Fruit fly (Drosophila melanogaster): ENCODE results near the gene IFT46.

IFT46 gene

DNA sequence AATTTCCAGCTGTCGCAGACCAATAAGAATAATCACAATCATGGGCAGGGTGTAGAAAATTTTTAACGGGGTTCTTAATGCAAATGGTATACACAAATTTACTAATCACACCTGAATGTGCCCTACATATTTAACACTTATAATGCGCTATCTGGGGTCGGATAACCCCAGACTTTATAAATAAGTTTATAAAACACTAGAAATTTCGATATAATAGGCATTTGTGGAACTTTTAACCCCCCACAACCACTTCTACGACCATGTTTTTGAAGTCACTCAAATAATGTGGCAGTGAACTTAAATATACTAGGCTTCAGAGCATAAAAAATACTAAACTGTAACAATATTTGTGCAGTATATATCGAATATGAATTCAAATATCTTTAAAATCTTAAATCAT lies 10.9 kb downstream of the IFT46 start, which contains the start of gene CG10413 (continued):
- peak; percentile 98 for TF ChIP-seq Dbx (GFP tag; IDR thresholded peaks at IDR 0.05)
- peak; percentile 89 for TF ChIP-seq Ravus (GFP tag; IDR thresholded peaks at IDR 0.05)
- TF ChIP-seq CG4730 (GFP tag; IDR thresholded peaks at IDR 0.05), result peak; percentile 95
- TF ChIP-seq vnd (GFP tag; IDR thresholded peaks at IDR 0.05; ENCODE audit: partially characterized antibody), result no peak
- TF ChIP-seq pita (GFP tag; optimal IDR thresholded peaks at IDR 0.05), result no peak
- TF ChIP-seq pzg (GFP tag; optimal IDR thresholded peaks at IDR 0.05), result peak; percentile 59
- peak; percentile 97 for TF ChIP-seq CG4404 (GFP tag; IDR thresholded peaks at IDR 0.05)
- TF ChIP-seq Bgb (GFP tag; IDR thresholded peaks at IDR 0.05; ENCODE audit: partially characterized antibody), result no peak
- TF ChIP-seq Mad (GFP tag; optimal IDR thresholded peaks at IDR 0.05), result peak; percentile 97
- TF ChIP-seq Elba2 (GFP tag; optimal IDR thresholded peaks at IDR 0.05), result peak; percentile 99
- TF ChIP-seq CG15514 (GFP tag; optimal IDR thresholded peaks at IDR 0.05), result peak; percentile 94
- TF ChIP-seq CG30431 (GFP tag; optimal IDR thresholded peaks at IDR 0.05), result peak; percentile 96
- TF ChIP-seq Aef1 (GFP tag; IDR thresholded peaks at IDR 0.05), result peak; percentile 95
- TF ChIP-seq CG10462 (GFP tag; optimal IDR thresholded peaks at IDR 0.05), result peak; percentile 96
- peak; percentile 97 for TF ChIP-seq tap (tag; optimal IDR thresholded peaks at IDR 0.05)
- TF ChIP-seq CG6765 (GFP tag; optimal IDR thresholded peaks at IDR 0.05), result peak; percentile 97
- peak; percentile 99 for TF ChIP-seq Rfx (GFP tag; IDR thresholded peaks at IDR 0.05)
- peak; percentile 98 for TF ChIP-seq CG1602 (GFP tag; optimal IDR thresholded peaks at IDR 0.05)
- TF ChIP-seq Dp (GFP tag; optimal IDR thresholded peaks at IDR 0.05), result peak; percentile 42
- peak; percentile 85 for TF ChIP-seq Adf1 (GFP tag; IDR thresholded peaks at IDR 0.05)
- peak; percentile 90 for TF ChIP-seq CG5180 (GFP tag; optimal IDR thresholded peaks at IDR 0.05)
- peak; percentile 98 for TF ChIP-seq HHEX (GFP tag; optimal IDR thresholded peaks at IDR 0.05)
- TF ChIP-seq tna (GFP tag; IDR thresholded peaks at IDR 0.05; ENCODE audit: partially characterized antibody), result no peak
- peak; percentile 93 for TF ChIP-seq CG3838 (GFP tag; optimal IDR thresholded peaks at IDR 0.05)
- peak; percentile 98 for TF ChIP-seq Camta (GFP tag; optimal IDR thresholded peaks at IDR 0.05)
- peak; percentile 97 for TF ChIP-seq CG14441 (GFP tag; IDR thresholded peaks at IDR 0.05)
- TF ChIP-seq chn (GFP tag; optimal IDR thresholded peaks at IDR 0.05), result peak; percentile 99
- peak; percentile 96 for TF ChIP-seq Abd-B (GFP tag; optimal IDR thresholded peaks at IDR 0.05)
- peak; percentile 93 for TF ChIP-seq onecut (GFP tag; IDR thresholded peaks at IDR 0.05)
- TF ChIP-seq CG17359 (tag; optimal IDR thresholded peaks at IDR 0.05), result peak; percentile 98
- peak; percentile 88 for TF ChIP-seq exex (tag; optimal IDR thresholded peaks at IDR 0.05)
- peak; percentile 43 to 79 for TF ChIP-seq crp (GFP tag; optimal IDR thresholded peaks at IDR 0.05)
- TF ChIP-seq CG2199 (GFP tag; IDR thresholded peaks at IDR 0.05), result peak; percentile 87; the same call in 2 of the 3 replicates
- TF ChIP-seq Stat92E (GFP tag; optimal IDR thresholded peaks at IDR 0.05), result peak in 1 of 3 experiments; percentile 95
- TF ChIP-seq row (GFP tag; IDR thresholded peaks at IDR 0.05), result peak; percentile 99
- no peak for TF ChIP-seq D (optimal IDR thresholded peaks at IDR 0.05)
- TF ChIP-seq D (GFP tag; optimal IDR thresholded peaks at IDR 0.05), result peak; percentile 94
- TF ChIP-seq CG14710 (tag; optimal IDR thresholded peaks at IDR 0.05), result peak; percentile 97
- TF ChIP-seq Hr3 (GFP tag; optimal IDR thresholded peaks at IDR 0.05), result peak; percentile 98
- no peak for TF ChIP-seq Hr39 (optimal IDR thresholded peaks at IDR 0.05)
- peak; percentile 94 for TF ChIP-seq CG4707 (GFP tag; optimal IDR thresholded peaks at IDR 0.05)
- TF ChIP-seq trem (tag; optimal IDR thresholded peaks at IDR 0.05), result peak; percentile 95
- TF ChIP-seq NfI (GFP tag; optimal IDR thresholded peaks at IDR 0.05), result peak; percentile 99
- TF ChIP-seq CG33213 (GFP tag; optimal IDR thresholded peaks at IDR 0.05), result peak; percentile 98
- peak; percentile 97 for TF ChIP-seq Drgx (GFP tag; IDR thresholded peaks at IDR 0.05)
- TF ChIP-seq CG12744 (GFP tag; optimal IDR thresholded peaks at IDR 0.05), result peak; percentile 98
- TF ChIP-seq CG31224 (GFP tag; IDR thresholded peaks at IDR 0.05), result peak; percentile 96
- peak; percentile 96 for TF ChIP-seq CG16863 (GFP tag; optimal IDR thresholded peaks at IDR 0.05)
- TF ChIP-seq pho (GFP tag; optimal IDR thresholded peaks at IDR 0.05), result peak; percentile 98
- TF ChIP-seq HLH4C (GFP tag; IDR thresholded peaks at IDR 0.05; ENCODE audit: partially characterized antibody), result no peak
- peak; percentile 86 for TF ChIP-seq E2f2 (GFP tag; IDR thresholded peaks at IDR 0.05)
